Fruit fly (Drosophila melanogaster): ENCODE results near the gene HLH4C.

The HLH4C gene

DNA sequence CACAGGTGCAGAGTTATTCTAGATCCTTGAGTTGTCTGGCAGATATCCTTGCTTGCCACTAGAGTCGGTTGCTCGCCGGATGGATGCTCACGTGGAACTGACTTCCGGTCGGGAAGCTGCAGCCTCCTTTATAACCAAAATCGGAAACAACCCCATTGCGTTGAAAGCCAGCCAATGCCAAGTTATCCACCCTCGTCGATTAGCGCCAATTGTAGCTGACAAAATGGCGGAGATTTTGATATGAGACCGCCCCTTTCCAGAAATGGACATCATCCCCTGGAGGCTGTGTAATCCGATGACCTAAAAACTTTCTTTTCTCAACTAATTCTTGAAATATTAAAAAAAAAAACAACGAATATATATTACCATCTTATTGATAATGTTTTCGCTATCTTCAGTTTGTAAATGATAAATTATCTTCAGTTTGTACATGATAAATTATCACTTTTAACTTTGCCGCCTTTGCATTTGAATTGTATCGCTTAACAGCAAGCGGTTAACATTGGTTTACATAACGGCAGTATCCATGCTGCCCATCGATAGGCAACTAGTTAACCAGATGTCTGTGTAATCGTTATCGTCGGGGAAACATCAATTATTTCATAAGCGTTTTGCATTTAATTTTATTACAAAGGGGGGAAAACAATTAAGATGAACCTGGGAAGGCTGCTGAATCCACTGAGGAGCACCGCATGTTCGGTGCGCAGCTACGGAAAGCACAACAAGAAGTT, at the start of gene HLH4C, which contains the start of gene mRpL30 (continued):
- TF ChIP-seq crc (GFP tag; optimal IDR thresholded peaks at IDR 0.05) (no peak), chinmo (GFP tag; IDR thresholded peaks at IDR 0.05; ENCODE audit: partially characterized antibody) (peak; percentile 96), CG11695 (GFP tag; IDR thresholded peaks at IDR 0.05) (no peak), hth (optimal IDR thresholded peaks at IDR 0.05) (no peak), E2f2 (GFP tag; IDR thresholded peaks at IDR 0.05) (peak; percentile 78), mirr (GFP tag; optimal IDR thresholded peaks at IDR 0.05) (no peak), Scr (GFP tag; IDR thresholded peaks at IDR 0.05; ENCODE audit: partially characterized antibody) (peak; percentile 78), onecut (GFP tag; IDR thresholded peaks at IDR 0.05) (no peak), hbn (GFP tag; IDR thresholded peaks at IDR 0.05; ENCODE audit: partially characterized antibody) (no peak), CG8359 (GFP tag; optimal IDR thresholded peaks at IDR 0.05; ENCODE audit: borderline replicate concordance) (no peak), CG12744 (GFP tag; optimal IDR thresholded peaks at IDR 0.05) (no peak), NC2β (GFP tag; optimal IDR thresholded peaks at IDR 0.05) (no peak), bsh (GFP tag; optimal IDR thresholded peaks at IDR 0.05) (no peak), Pdp1 (GFP tag; optimal IDR thresholded peaks at IDR 0.05) (peak in 1 of 2 experiments; percentile 99), Usf (GFP tag; optimal IDR thresholded peaks at IDR 0.05) (no peak), CG9609 (GFP tag; optimal IDR thresholded peaks at IDR 0.05) (no peak), CG6791 (GFP tag; IDR thresholded peaks at IDR 0.05; ENCODE audit: partially characterized antibody) (peak; percentile 97), knrl (GFP tag; IDR thresholded peaks at IDR 0.05; ENCODE audit: partially characterized antibody) (0 out of 3 replicates have a peak, but pooled peaks have one; percentile 27), pfk (GFP tag; optimal IDR thresholded peaks at IDR 0.05) (no peak), vnd (GFP tag; IDR thresholded peaks at IDR 0.05; ENCODE audit: partially characterized antibody) (peak; percentile 87), CG9932 (GFP tag; IDR thresholded peaks at IDR 0.05) (no peak), amos (GFP tag; IDR thresholded peaks at IDR 0.05; ENCODE audit: partially characterized antibody) (peak; percentile 81; the same call in 1 of the 2 replicates), CG1602 (GFP tag; optimal IDR thresholded peaks at IDR 0.05) (no peak), Bdp1 (GFP tag; optimal IDR thresholded peaks at IDR 0.05) (no peak), CG2116 (GFP tag; optimal IDR thresholded peaks at IDR 0.05) (peak; percentile 20), CG3726 (GFP tag; IDR thresholded peaks at IDR 0.05) (no peak), inv (GFP tag; IDR thresholded peaks at IDR 0.05; ENCODE audit: partially characterized antibody) (peak; percentile 60), CG3065 (GFP tag; optimal IDR thresholded peaks at IDR 0.05) (no peak), CG6689 (GFP tag; IDR thresholded peaks at IDR 0.05) (no peak), CG6683 (GFP tag; optimal IDR thresholded peaks at IDR 0.05) (no peak)

DNA sequence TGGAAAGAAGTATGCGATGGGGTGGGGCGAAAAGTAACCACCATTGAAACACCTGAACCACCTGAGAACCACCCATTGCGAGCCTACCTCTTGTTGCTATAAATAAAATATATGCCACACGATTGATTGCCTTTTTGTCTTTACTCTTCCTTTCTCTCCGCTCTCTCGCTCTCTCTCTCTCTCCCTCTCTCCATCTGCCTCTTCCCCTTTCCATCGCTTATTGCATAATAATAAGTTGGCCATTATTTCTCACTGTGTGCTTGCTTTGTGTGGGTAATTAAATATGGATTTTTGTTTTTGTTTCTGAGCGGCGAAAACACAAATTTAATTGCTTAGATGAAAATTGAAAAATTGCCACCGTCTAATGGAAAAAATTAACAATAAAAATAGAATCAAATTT, 46.9 kb upstream of the HLH4C start:
- TF ChIP-seq CG6175 (GFP tag; IDR thresholded peaks at IDR 0.05) = no peak
- no peak for TF ChIP-seq maf-S (GFP tag; optimal IDR thresholded peaks at IDR 0.05)
- peak; percentile 60 to 67 for TF ChIP-seq Trl (optimal IDR thresholded peaks at IDR 0.05)
- TF ChIP-seq Trl (GFP tag; optimal IDR thresholded peaks at IDR 0.05) = no peak
- no peak for TF ChIP-seq CG30431 (GFP tag; optimal IDR thresholded peaks at IDR 0.05)
- TF ChIP-seq CG17328 (GFP tag; IDR thresholded peaks at IDR 0.05) = no peak
- TF ChIP-seq Pdp1 (GFP tag; optimal IDR thresholded peaks at IDR 0.05) = peak in 1 of 2 experiments; percentile 81
- TF ChIP-seq zfh1 (GFP tag; IDR thresholded peaks at IDR 0.05) = no peak
- TF ChIP-seq CG8924 (tag; optimal IDR thresholded peaks at IDR 0.05) = no peak
- TF ChIP-seq Xbp1 (GFP tag; optimal IDR thresholded peaks at IDR 0.05) = no peak
- peak; percentile 31 for TF ChIP-seq Ets65A (GFP tag)
- TF ChIP-seq CG10654 (GFP tag; optimal IDR thresholded peaks at IDR 0.05) = no peak

All from whole organism, embryonic.